Worm (Caenorhabditis elegans) whole organism, L1 larva: ENCODE data around the gene rnf-5.
A peak's percentile ranks its signal among the peaks of the same experiment; 100 is the strongest.

Source experiments
- C04F5.9 ChIP-seq: sonication (generic microtip); optimal IDR thresholded peaks from 2 replicates; lab custom pipeline; 2016; ENCODE audit warnings: missing genetic modification characterization, missing compliant biosample characterization
- C16A3.4 ChIP-seq: fragments of 150-350 bp; optimal IDR thresholded peaks from 2 replicates; lab custom pipeline; 2014; ENCODE audit warnings: missing biosample characterization, missing genetic modification characterization
- C34B4.2 ChIP-seq: sonication (generic microtip); optimal IDR thresholded peaks from 2 replicates; lab custom pipeline; 2017; ENCODE audit warnings: mild to moderate bottlenecking, missing genetic modification characterization, missing compliant biosample characterization
- F16B12.6 ChIP-seq: fragments of 150-350 bp; optimal IDR thresholded peaks from 2 replicates; lab custom pipeline; 2014; ENCODE audit warnings: missing biosample characterization, missing genetic modification characterization
- Y116A8C.19 ChIP-seq: sonication (generic microtip); optimal IDR thresholded peaks from 2 replicates; lab custom pipeline; 2016; ENCODE audit warnings: missing compliant biosample characterization, missing genetic modification characterization, borderline replicate concordance
- alr-1 ChIP-seq: fragments of 200-800 bp; sonication (Bioruptor generic); optimal IDR thresholded peaks from 2 replicates; lab custom pipeline; 2018; ENCODE audit warnings: borderline replicate concordance, mild to moderate bottlenecking, missing genetic modification characterization, missing compliant biosample characterization
- aly-2 ChIP-seq: fragments of 150-350 bp; optimal IDR thresholded peaks from 2 replicates; lab custom pipeline; 2014; ENCODE audit warnings: missing biosample characterization, missing genetic modification characterization
- blmp-1 ChIP-seq: fragments of 150-350 bp; optimal IDR thresholded peaks from 2 replicates; lab custom pipeline; 2014; ENCODE audit warnings: missing biosample characterization, missing genetic modification characterization
- ceh-88 ChIP-seq: fragments of 200-800 bp; sonication (Bioruptor generic); IDR thresholded peaks from 2 replicates; pipeline ENCODE4 v1.3.6; 2022; ENCODE audit warnings: missing genetic modification characterization, missing compliant biosample characterization
- ceh-90 ChIP-seq: sonication (generic microtip); optimal IDR thresholded peaks from 2 replicates; lab custom pipeline; 2016; ENCODE audit warnings: missing genetic modification characterization, missing compliant biosample characterization
- efl-3 ChIP-seq: fragments of 200-800 bp; sonication (Bioruptor generic); optimal IDR thresholded peaks from 2 replicates; lab custom pipeline; 2018; ENCODE audit warnings: mild to moderate bottlenecking, missing genetic modification characterization, missing compliant biosample characterization
- egl-13 ChIP-seq: sonication (generic microtip); optimal IDR thresholded peaks from 2 replicates; lab custom pipeline; 2016; ENCODE audit warnings: missing genotype, missing genetic modification reagents, missing genetic modification characterization, missing compliant biosample characterization
- egl-27 ChIP-seq, 2 experiments: fragments of 150-350 bp in 1 of 2; sonication (generic microtip); optimal IDR thresholded peaks; 3 replicates each; lab custom pipeline; 2017 to 2018; ENCODE audit warnings: missing biosample characterization in 2 of 2, missing genetic modification characterization in 2 of 2, missing genetic modification reagents in 2 of 2
- elt-2 ChIP-seq: sonication (generic microtip); optimal IDR thresholded peaks from 2 replicates; lab custom pipeline; 2016; ENCODE audit warnings: missing genetic modification characterization, mild to moderate bottlenecking, inconsistent platforms, missing compliant biosample characterization, missing genetic modification reagents
- fkh-4 ChIP-seq: sonication (generic microtip); optimal IDR thresholded peaks from 2 replicates; lab custom pipeline; 2016; ENCODE audit warnings: missing compliant biosample characterization, missing genetic modification characterization, borderline replicate concordance
- fkh-8 ChIP-seq: sonication (generic microtip); optimal IDR thresholded peaks from 2 replicates; lab custom pipeline; 2016; ENCODE audit warnings: mild to moderate bottlenecking, missing genetic modification characterization, missing compliant biosample characterization
- fos-1 ChIP-seq: fragments of 150-350 bp; optimal IDR thresholded peaks from 2 replicates; lab custom pipeline; 2014; ENCODE audit warnings: missing biosample characterization, missing genetic modification characterization
- hlh-4 ChIP-seq: sonication (generic microtip); optimal IDR thresholded peaks from 2 replicates; lab custom pipeline; 2016; ENCODE audit warnings: mild to moderate bottlenecking, missing genetic modification characterization, missing compliant biosample characterization
- hpl-2 ChIP-seq: fragments of 150-350 bp; optimal IDR thresholded peaks from 2 replicates; lab custom pipeline; 2014; ENCODE audit warnings: missing biosample characterization, missing genetic modification reagents, missing genetic modification characterization
- isw-1 ChIP-seq: fragments of 200-800 bp; sonication (Bioruptor generic); IDR thresholded peaks from 2 replicates; pipeline ENCODE4 v1.3.6; 2022; ENCODE audit warnings: missing genetic modification characterization, missing compliant biosample characterization
- jun-1 ChIP-seq: fragments of 150-350 bp; optimal IDR thresholded peaks from 2 replicates; lab custom pipeline; 2014; ENCODE audit warnings: missing biosample characterization, missing genetic modification reagents, missing genetic modification characterization
- lin-13 ChIP-seq: fragments of 150-350 bp; optimal IDR thresholded peaks from 2 replicates; lab custom pipeline; 2014; ENCODE audit warnings: missing biosample characterization, missing genetic modification reagents, missing genetic modification characterization
- lin-39 ChIP-seq: fragments of 150-350 bp; optimal IDR thresholded peaks from 2 replicates; lab custom pipeline; 2014; ENCODE audit warnings: missing biosample characterization, missing genetic modification reagents, missing genetic modification characterization
- lir-3 ChIP-seq: sonication (generic microtip); optimal IDR thresholded peaks from 2 replicates; lab custom pipeline; 2016; ENCODE audit warnings: mild to moderate bottlenecking, missing genetic modification characterization, moderate library complexity, missing compliant biosample characterization; ENCODE audit not compliant: poor library complexity
- lsy-2 ChIP-seq, 2 experiments: fragments of 150-350 bp; optimal IDR thresholded peaks; 2 replicates each; lab custom pipeline; 2014; ENCODE audit warnings: missing biosample characterization in 2 of 2, missing genetic modification characterization in 2 of 2
- mab-9 ChIP-seq: fragments of 200-800 bp; sonication (Bioruptor generic); IDR thresholded peaks from 2 replicates; pipeline ENCODE4 v1.3.6; 2022; ENCODE audit warnings: missing genetic modification reagents, missing genetic modification characterization, missing compliant biosample characterization
- mdl-1 ChIP-seq, 2 experiments: fragments of 150-350 bp; optimal IDR thresholded peaks; 2 replicates each; lab custom pipeline; 2014 to 2017; ENCODE audit warnings: missing biosample characterization in 2 of 2, missing genetic modification characterization in 2 of 2, inconsistent platforms in 1 of 2
- mef-2 ChIP-seq: fragments of 150-350 bp; optimal IDR thresholded peaks from 2 replicates; lab custom pipeline; 2014; ENCODE audit warnings: missing biosample characterization, missing genetic modification characterization
- nhr-11 ChIP-seq: fragments of 150-350 bp; optimal IDR thresholded peaks from 2 replicates; lab custom pipeline; 2014; ENCODE audit warnings: missing biosample characterization, missing genetic modification characterization
- nhr-19 ChIP-seq: fragments of 200-800 bp; sonication (Bioruptor generic); conservative IDR thresholded peaks from 2 replicates; pipeline ENCODE4 v1.3.6; 2022; ENCODE audit warnings: missing genetic modification characterization, missing compliant biosample characterization
- nhr-237 ChIP-seq: fragments of 150-350 bp; optimal IDR thresholded peaks from 2 replicates; lab custom pipeline; 2014; ENCODE audit warnings: missing biosample characterization, missing genetic modification characterization
- nhr-71 ChIP-seq: sonication (generic microtip); optimal IDR thresholded peaks from 2 replicates; lab custom pipeline; 2016; ENCODE audit warnings: mild to moderate bottlenecking, missing genetic modification characterization, moderate library complexity, missing compliant biosample characterization
- nhr-76 ChIP-seq: sonication (generic microtip); optimal IDR thresholded peaks from 2 replicates; lab custom pipeline; 2017; ENCODE audit warnings: missing biosample characterization, missing genetic modification characterization
- nhr-77 ChIP-seq: fragments of 150-350 bp; optimal IDR thresholded peaks from 2 replicates; lab custom pipeline; 2014; ENCODE audit warnings: missing biosample characterization, missing genetic modification characterization
- nhr-84 ChIP-seq: sonication (generic microtip); optimal IDR thresholded peaks from 2 replicates; lab custom pipeline; 2017; ENCODE audit warnings: missing biosample characterization, missing genetic modification characterization
- pax-3 ChIP-seq: fragments of 200-800 bp; sonication (Bioruptor generic); optimal IDR thresholded peaks from 2 replicates; lab custom pipeline; 2018; ENCODE audit warnings: mild to moderate bottlenecking, missing genetic modification characterization, moderate library complexity, missing compliant biosample characterization
- rnt-1 ChIP-seq: sonication (generic microtip); optimal IDR thresholded peaks from 2 replicates; lab custom pipeline; 2016; ENCODE audit warnings: mild to moderate bottlenecking, missing genetic modification characterization, moderate library complexity, missing compliant biosample characterization
- skn-1 ChIP-seq: fragments of 150-350 bp; optimal IDR thresholded peaks from 2 replicates; lab custom pipeline; 2014; ENCODE audit warnings: missing biosample characterization, missing genetic modification characterization
- snu-23 ChIP-seq: sonication (generic microtip); optimal IDR thresholded peaks from 2 replicates; lab custom pipeline; 2016; ENCODE audit warnings: missing genetic modification characterization, missing compliant biosample characterization
- sptf-1 ChIP-seq: fragments of 150-350 bp; optimal IDR thresholded peaks from 2 replicates; lab custom pipeline; 2014; ENCODE audit warnings: missing biosample characterization, missing genetic modification characterization
- sup-37 ChIP-seq: fragments of 200-800 bp; sonication (Bioruptor generic); optimal IDR thresholded peaks from 2 replicates; lab custom pipeline; 2018; ENCODE audit warnings: mild to moderate bottlenecking, missing genetic modification characterization, missing compliant biosample characterization
- tbx-2 ChIP-seq: sonication (generic microtip); optimal IDR thresholded peaks from 2 replicates; lab custom pipeline; 2016; ENCODE audit warnings: missing genetic modification characterization, missing compliant biosample characterization
- tlp-1 ChIP-seq: fragments of 150-350 bp; optimal IDR thresholded peaks from 2 replicates; lab custom pipeline; 2014; ENCODE audit warnings: missing biosample characterization, missing genetic modification characterization
- unc-30 ChIP-seq: sonication (generic microtip); optimal IDR thresholded peaks from 2 replicates; lab custom pipeline; 2017; ENCODE audit warnings: missing biosample characterization, missing genetic modification characterization
- unc-62 ChIP-seq: fragments of 150-350 bp; optimal IDR thresholded peaks from 2 replicates; lab custom pipeline; 2014; ENCODE audit warnings: missing biosample characterization, missing genetic modification reagents, missing genetic modification characterization
- unc-98 ChIP-seq: fragments of 200-800 bp; sonication (Bioruptor generic); IDR thresholded peaks from 2 replicates; pipeline ENCODE4 v1.3.6; 2022; ENCODE audit warnings: missing genetic modification characterization, missing compliant biosample characterization
- vab-15 ChIP-seq: sonication (generic microtip); optimal IDR thresholded peaks from 2 replicates; lab custom pipeline; 2017; ENCODE audit warnings: missing genotype, mild to moderate bottlenecking, missing genetic modification characterization, missing compliant biosample characterization
- xbp-1 ChIP-seq: sonication (generic microtip); optimal IDR thresholded peaks from 2 replicates; lab custom pipeline; 2016; ENCODE audit warnings: missing genetic modification characterization, missing compliant biosample characterization
- zip-4 ChIP-seq: fragments of 200-800 bp; sonication (Bioruptor generic); optimal IDR thresholded peaks from 2 replicates; lab custom pipeline; 2018; ENCODE audit warnings: mild to moderate bottlenecking, missing genetic modification characterization, moderate library complexity, missing compliant biosample characterization

The rnf-5 gene

DNA sequence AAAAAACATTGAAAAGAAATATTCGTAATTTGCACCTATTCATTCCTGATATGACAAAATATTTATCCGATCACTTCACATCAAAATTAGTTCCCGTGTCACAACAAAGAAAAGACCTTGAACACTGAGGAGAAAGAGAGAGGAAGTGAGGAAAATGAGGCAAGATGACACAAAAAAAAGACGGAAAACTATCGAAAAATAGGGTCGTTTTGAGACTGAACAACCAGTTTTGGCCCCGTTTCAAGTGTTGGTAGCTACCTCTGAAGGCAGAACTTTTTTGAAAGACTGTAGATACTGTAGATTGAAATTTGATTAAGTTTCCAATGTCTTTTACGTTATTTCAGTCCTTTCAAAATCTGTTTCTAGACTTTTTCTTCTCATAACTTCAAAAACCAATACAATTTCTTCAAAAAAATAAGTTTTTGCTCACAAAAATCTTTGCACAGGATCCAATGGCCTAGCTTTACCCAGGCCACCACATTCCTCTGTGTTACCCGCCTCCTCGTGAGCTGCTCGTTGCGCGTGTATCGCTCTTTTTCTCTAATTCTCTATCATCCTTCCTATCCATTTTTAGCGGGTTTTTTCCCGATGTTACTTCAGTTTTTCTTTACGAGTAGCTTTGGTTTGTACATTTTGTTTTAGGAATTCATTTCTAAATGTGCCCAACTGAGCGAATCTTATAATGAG, 29.8 kb upstream of the rnf-5 start (continued):
- TF ChIP-seq fos-1 (tag; lab: Kevin White, UChicago) (peak; percentile 3), vab-15 (tag; lab: Kevin White, UChicago) (no peak), C34B4.2 (no peak)

DNA sequence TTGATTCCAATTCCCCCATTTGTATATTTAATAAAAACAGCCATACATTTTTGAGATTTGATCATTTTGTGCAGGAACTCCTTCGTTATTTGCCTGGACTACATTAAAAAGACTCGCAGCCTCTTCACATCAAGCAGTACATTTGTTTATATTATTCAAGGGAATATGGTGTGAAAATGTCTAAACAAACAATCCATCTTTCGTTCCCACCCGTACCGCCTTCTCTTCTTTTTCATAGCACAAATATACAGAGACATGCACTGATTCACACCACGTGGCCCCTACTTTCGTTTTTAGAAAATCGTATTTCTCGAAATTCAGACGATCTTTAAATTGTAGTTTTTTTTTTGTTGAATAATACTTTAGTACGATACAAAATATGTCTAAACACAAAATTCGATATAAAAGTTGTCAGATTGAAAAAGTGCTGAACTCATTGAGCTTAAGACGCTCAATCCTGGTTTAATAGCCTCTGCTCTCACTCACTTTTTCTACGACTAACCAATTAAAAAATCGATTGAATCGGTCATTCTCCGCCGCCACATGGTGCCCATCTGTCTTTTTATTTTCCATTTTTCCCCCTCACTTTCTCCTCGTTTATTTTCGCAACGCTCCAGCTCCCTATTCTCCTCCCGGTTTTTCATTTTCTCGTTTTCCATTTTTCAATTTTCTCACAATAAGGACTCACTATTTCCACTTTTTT, 28.8 kb upstream of the rnf-5 start:
- TF ChIP-seq ceh-88 (GFP tag; lab: Robert Waterston, UW) = no peak
- TF ChIP-seq nhr-237 (tag; lab: Kevin White, UChicago) = no peak
- no peak for TF ChIP-seq nhr-84
- TF ChIP-seq nhr-11 (tag; lab: Kevin White, UChicago) = no peak
- no peak for TF ChIP-seq efl-3 (GFP tag; lab: Kevin White, UChicago)
- peak; percentile 53 for TF ChIP-seq rnt-1 (tag; lab: Kevin White, UChicago)
- TF ChIP-seq nhr-76 (tag; lab: Kevin White, UChicago) = no peak
- no peak for TF ChIP-seq mdl-1 (tag; optimal IDR thresholded peaks at IDR 0.05; lab: Kevin White, UChicago)
- no peak for TF ChIP-seq nhr-77 (tag; lab: Kevin White, UChicago)
- no peak for TF ChIP-seq ceh-90
- TF ChIP-seq egl-13 (tag; lab: Kevin White, UChicago) = no peak
- peak; percentile 41 for TF ChIP-seq sup-37 (GFP tag; lab: Kevin White, UChicago)
- TF ChIP-seq lsy-2 (tag; optimal IDR thresholded peaks at IDR 0.05; lab: Kevin White, UChicago) = peak; percentile 2 to 51
- TF ChIP-seq lir-3 (tag; lab: Kevin White, UChicago) = peak; percentile 11
- peak; percentile 28 for TF ChIP-seq zip-4 (GFP tag; lab: Kevin White, UChicago)
- TF ChIP-seq C04F5.9 (tag; lab: Kevin White, UChicago) = no peak
- TF ChIP-seq unc-30 = no peak
- peak; percentile 94 for TF ChIP-seq aly-2 (tag; lab: Kevin White, UChicago)
- TF ChIP-seq sptf-1 (tag; lab: Kevin White, UChicago) = no peak
- TF ChIP-seq nhr-19 (GFP tag; lab: Robert Waterston, UW) = peak; percentile 60
- peak; percentile 77 for TF ChIP-seq blmp-1 (tag; lab: Kevin White, UChicago)
- TF ChIP-seq Y116A8C.19 (tag; lab: Kevin White, UChicago) = no peak
- TF ChIP-seq fkh-8 (tag; lab: Kevin White, UChicago) = no peak
- TF ChIP-seq mab-9 (GFP tag; lab: Robert Waterston, UW) = no peak
- TF ChIP-seq snu-23 = peak; percentile 49
- TF ChIP-seq C16A3.4 (tag; lab: Kevin White, UChicago) = peak; percentile 43
- TF ChIP-seq unc-98 (GFP tag; lab: Robert Waterston, UW) = no peak
- TF ChIP-seq unc-62 = no peak
- TF ChIP-seq vab-15 (tag; lab: Kevin White, UChicago) = no peak
- no peak for TF ChIP-seq jun-1 (tag; lab: Kevin White, UChicago)
- TF ChIP-seq pax-3 (tag; lab: Kevin White, UChicago) = peak; percentile 45
- peak; percentile 39 for TF ChIP-seq hpl-2
- peak; percentile 35 for TF ChIP-seq fos-1 (tag; lab: Kevin White, UChicago)
- TF ChIP-seq lin-13 (GFP tag; lab: Kevin White, UChicago) = peak; percentile 25
- TF ChIP-seq tlp-1 (tag; lab: Kevin White, UChicago) = no peak
- no peak for TF ChIP-seq isw-1 (GFP tag; lab: Robert Waterston, UW)
- no peak for TF ChIP-seq alr-1
- peak; percentile 32 for TF ChIP-seq fkh-4
- peak; percentile 5 for TF ChIP-seq tbx-2
- TF ChIP-seq skn-1 = no peak
- no peak for TF ChIP-seq lin-39 (tag; lab: Kevin White, UChicago)
- peak; percentile 83 for TF ChIP-seq nhr-71
- TF ChIP-seq F16B12.6 = no peak
- TF ChIP-seq egl-27 (tag; optimal IDR thresholded peaks at IDR 0.05; lab: Kevin White, UChicago) = no peak
- TF ChIP-seq xbp-1 = no peak
- TF ChIP-seq mef-2 (tag; lab: Kevin White, UChicago) = no peak
- peak; percentile 60 for TF ChIP-seq elt-2 (tag; lab: Kevin White, UChicago)
- TF ChIP-seq hlh-4 = no peak
